Worm (Caenorhabditis elegans): ENCODE results near the gene R144.6.

The R144.6 gene

DNA sequence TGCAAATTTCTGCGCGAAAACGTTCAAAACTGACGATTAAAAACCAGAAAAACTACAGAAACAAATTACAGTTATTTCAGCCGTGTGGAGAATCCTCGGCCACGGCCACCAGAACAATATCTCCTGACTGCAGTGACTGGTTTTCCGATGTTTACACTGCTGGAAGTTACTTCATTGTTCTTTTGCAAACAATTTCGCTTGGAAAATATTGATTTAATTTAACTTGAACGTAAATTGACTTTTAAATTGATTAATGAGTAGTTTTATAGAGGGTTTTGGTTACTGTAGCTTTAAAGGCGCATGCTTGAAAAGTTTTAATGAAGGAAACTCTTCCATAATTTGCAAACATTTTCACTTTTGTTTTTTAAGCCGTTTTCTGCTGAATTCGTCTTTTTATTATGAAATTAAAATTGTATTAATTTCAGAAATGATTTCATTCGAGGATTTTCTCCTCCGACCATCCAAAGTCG, 5.5 kb downstream of the R144.6 start, which contains the start of gene smcr-8 (continued):
- TF ChIP-seq attf-3 (GFP tag; conservative IDR thresholded peaks at IDR 0.05): peak; percentile 56; the same call in 1 of the 2 replicates
- TF ChIP-seq hsf-1 (GFP tag; IDR thresholded peaks at IDR 0.05): no peak
- TF ChIP-seq pbrm-1 (GFP tag; IDR thresholded peaks at IDR 0.05): no peak
- no peak for TF ChIP-seq let-607 (tag; optimal IDR thresholded peaks at IDR 0.05)
- peak; percentile 86 for TF ChIP-seq dox-1 (GFP tag; IDR thresholded peaks at IDR 0.05)
- TF ChIP-seq unc-130 (GFP tag; optimal IDR thresholded peaks at IDR 0.05): peak; percentile 78
- TF ChIP-seq akir-1 (GFP tag; optimal IDR thresholded peaks at IDR 0.05): no peak
- no peak for TF ChIP-seq atf-7 (tag; optimal IDR thresholded peaks at IDR 0.05)
- no peak for TF ChIP-seq attf-6 (GFP tag; IDR thresholded peaks at IDR 0.05)
- peak; percentile 68 for TF ChIP-seq D2030.7 (GFP tag; IDR thresholded peaks at IDR 0.05)
- 0 out of 2 replicates have a peak, but pooled peaks have one; percentile 40 for TF ChIP-seq Y79H2A.3 (GFP tag; conservative IDR thresholded peaks at IDR 0.05)
- peak; percentile 61 for TF ChIP-seq snpc-3.4 (tag; optimal IDR thresholded peaks at IDR 0.05)
- no peak for TF ChIP-seq ZK185.1 (tag; optimal IDR thresholded peaks at IDR 0.05; ENCODE audit: poor library complexity, severe bottlenecking)
- peak; percentile 32 for TF ChIP-seq nhr-80 (tag; optimal IDR thresholded peaks at IDR 0.05)
- TF ChIP-seq ceh-91 (GFP tag; IDR thresholded peaks at IDR 0.05): peak; percentile 54; the same call in 1 of the 2 replicates
- TF ChIP-seq lir-1 (GFP tag; conservative IDR thresholded peaks at IDR 0.05): 0 out of 2 replicates have a peak, but pooled peaks have one; percentile 11
- peak; percentile 49 for TF ChIP-seq ceh-27 (GFP tag; optimal IDR thresholded peaks at IDR 0.05)
- TF ChIP-seq sptf-2 (GFP tag; optimal IDR thresholded peaks at IDR 0.05): peak; percentile 33
- TF ChIP-seq lin-40 (tag; optimal IDR thresholded peaks at IDR 0.05): no peak

DNA sequence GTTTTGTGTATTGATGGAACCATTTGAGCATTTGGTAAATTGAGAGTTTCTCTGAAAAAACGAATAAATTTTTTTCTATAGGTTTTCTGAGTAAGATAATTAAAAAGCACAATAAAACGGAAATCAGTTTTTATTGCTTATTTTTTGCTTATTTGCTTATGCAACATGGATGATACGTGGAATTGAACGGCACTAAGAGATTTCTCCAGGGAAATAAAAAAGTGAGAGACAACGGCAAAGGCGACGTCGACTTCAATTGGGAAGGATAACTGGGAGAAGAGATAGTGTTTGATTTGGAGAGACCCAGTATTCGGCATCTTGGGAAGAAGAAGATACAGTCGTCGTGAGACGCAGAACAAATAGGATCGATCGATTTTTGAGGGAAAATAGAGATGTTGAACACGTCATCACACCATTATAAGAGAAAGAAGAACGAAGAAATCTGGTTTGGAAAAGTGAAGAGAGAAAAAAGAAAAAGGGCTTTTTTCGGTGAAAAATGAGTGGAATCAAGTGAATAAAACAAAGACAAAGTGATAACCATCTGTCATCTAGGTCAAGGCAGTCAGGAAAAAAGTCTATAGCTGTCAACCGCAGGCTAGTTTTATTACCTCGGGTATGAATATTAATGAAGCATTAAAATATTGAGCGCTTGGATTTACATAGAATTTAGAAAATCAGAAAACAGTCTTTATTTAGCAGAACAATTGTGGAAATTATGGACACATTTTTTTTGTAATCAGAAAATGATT, 6.2 kb downstream of the R144.6 start, which contains the start of gene tmem-131:
Gene tmem-131 (minus strand): TSS at position 51 of the 749 bp plus-strand sequence.
- TF ChIP-seq nfya-1 (tag; optimal IDR thresholded peaks at IDR 0.05; ENCODE audit: borderline replicate concordance, insufficient read depth) (no peak), ama-1 (optimal IDR thresholded peaks at IDR 0.05) (no peak), ama-1 (GFP tag; optimal IDR thresholded peaks at IDR 0.05) (no peak), hmg-1.2 (GFP tag; IDR thresholded peaks at IDR 0.05) (peak; percentile 64), aptf-2 (GFP tag; conservative IDR thresholded peaks at IDR 0.05) (peak; percentile 82), zim-3 (tag; optimal IDR thresholded peaks at IDR 0.05) (no peak), ztf-25 (GFP tag; IDR thresholded peaks at IDR 0.05) (no peak), let-607 (tag; optimal IDR thresholded peaks at IDR 0.05) (peak in 1 of 2 experiments; percentile 43)

DNA sequence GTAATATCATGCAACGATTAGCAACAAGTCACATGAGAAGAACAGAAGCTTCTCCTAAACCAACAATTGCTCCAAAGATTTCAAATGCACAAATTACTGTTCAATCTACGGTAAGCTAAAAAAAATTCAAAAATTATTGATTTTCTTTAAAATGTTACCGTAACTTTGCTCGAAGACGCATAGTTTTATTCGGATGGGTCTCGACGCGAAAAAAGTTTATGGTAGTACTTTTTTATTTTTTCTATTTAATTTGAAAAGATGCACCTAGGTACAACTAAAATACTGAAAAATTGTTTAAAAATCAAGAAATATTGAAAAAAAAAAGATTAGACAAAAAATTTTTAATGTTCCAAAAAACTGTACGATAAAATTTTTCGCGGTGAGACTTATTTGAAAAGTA, 16.9 kb downstream of the R144.6 start:
- TF ChIP-seq xnd-1 (tag; optimal IDR thresholded peaks at IDR 0.05): peak; percentile 81
- peak; percentile 85 for TF ChIP-seq F33H1.4 (GFP tag; IDR thresholded peaks at IDR 0.05)
- TF ChIP-seq F57A8.1 (GFP tag; optimal IDR thresholded peaks at IDR 0.05): no peak
- peak; percentile 92 for TF ChIP-seq lsl-1 (GFP tag; optimal IDR thresholded peaks at IDR 0.05)
- TF ChIP-seq madf-6 (GFP tag; IDR thresholded peaks at IDR 0.05): peak; percentile 84
- peak; percentile 7 for TF ChIP-seq lin-54 (GFP tag; optimal IDR thresholded peaks at IDR 0.05)
- no peak for TF ChIP-seq dox-1 (GFP tag; IDR thresholded peaks at IDR 0.05)
- peak; percentile 62 for TF ChIP-seq madf-8 (GFP tag; conservative IDR thresholded peaks at IDR 0.05)
